Worm (Caenorhabditis elegans): ENCODE results near the gene ssq-1.
"Not testable (repeated sequence)": the region's sequence is repeated elsewhere in the genome, so short reads cannot be mapped to it uniquely, and the experiment has no call there.

The ssq-1 gene

DNA sequence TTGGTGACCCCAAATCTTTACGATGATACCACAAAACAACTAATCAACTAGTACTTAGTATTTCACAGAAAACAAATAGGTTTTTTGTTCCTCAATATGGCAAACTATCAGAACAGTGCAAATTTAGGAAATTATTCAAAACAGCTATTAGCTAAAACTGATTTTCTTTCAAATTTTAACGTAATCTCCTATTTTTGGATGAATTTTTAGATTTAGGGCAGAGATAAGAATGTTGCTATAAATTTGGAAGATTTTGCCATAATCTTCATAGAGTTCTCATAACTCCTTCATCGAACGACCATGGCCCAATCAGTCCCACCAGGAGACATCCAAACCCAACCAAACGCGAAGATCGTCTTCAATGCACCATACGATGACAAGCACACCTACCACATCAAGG lies 15.0 kb upstream of the ssq-1 start, which contains the start of gene msp-10:
Gene msp-10 (plus strand): TSS at position 301 of the 400 bp plus-strand sequence.
- not testable (repeated sequence) for TF ChIP-seq ama-1 (optimal IDR thresholded peaks at IDR 0.05); egl-5 (tag; optimal IDR thresholded peaks at IDR 0.05); tbx-2 (tag; optimal IDR thresholded peaks at IDR 0.05)

DNA sequence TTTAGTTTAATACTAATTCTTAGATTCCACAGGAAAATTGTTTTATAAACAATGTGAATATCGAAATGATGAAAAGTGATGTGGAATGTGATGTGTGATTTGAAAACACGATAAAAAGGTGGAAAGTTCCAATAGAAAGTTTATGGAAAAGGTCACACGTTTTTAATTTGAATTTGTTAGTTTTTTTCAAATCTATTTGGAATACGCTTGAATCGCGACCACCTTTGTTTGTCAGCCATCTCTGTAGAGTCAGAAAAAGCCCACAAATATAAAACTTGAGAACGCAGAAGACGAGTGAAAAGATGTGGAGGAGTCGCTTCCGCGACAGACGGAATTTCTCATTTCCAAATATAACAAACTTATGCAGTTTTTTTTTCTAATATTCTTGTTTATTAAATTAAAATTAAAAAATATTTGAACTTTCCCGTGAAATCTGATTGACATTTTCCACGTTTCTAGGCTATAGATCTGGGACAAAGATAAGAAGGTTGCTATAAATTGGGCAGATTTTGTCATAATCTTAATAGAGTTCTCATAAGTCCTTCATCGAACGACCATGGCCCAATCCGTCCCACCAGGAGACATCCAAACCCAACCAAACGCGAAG lies 11.3 kb upstream of the ssq-1 start, which contains the start of the genes kin-24 and msp-56:
Gene kin-24 (minus strand): TSS at position 101 of the 607 bp plus-strand sequence.
Gene msp-56 (plus strand): TSS at position 557 of the 607 bp plus-strand sequence.
- TF ChIP-seq snpc-4 (tag; optimal IDR thresholded peaks at IDR 0.05) (no peak), unc-62 (GFP tag; optimal IDR thresholded peaks at IDR 0.05) (no peak), ama-1 (optimal IDR thresholded peaks at IDR 0.05) (no peak)

ce11 chrIV:9842071-9842470 lies 10.3 kb upstream of the ssq-1 start, which contains the start of gene K07F5.17:
K07F5.17 (plus strand) TSS chrIV:9842371.
- TF ChIP-seq lin-15B (tag; optimal IDR thresholded peaks at IDR 0.05), result no peak
- no peak for TF ChIP-seq nhr-11 (tag; optimal IDR thresholded peaks at IDR 0.05)
- TF ChIP-seq aly-2 (tag; optimal IDR thresholded peaks at IDR 0.05), result no peak
- TF ChIP-seq nhr-76 (tag; optimal IDR thresholded peaks at IDR 0.05), result no peak
- no peak for TF ChIP-seq nfya-1 (tag; optimal IDR thresholded peaks at IDR 0.05; ENCODE audit: insufficient read depth)
- TF ChIP-seq nhr-28 (tag; optimal IDR thresholded peaks at IDR 0.05), result no peak
- no peak for TF ChIP-seq R02D3.7 (tag; optimal IDR thresholded peaks at IDR 0.05)
- no peak for TF ChIP-seq fkh-10 (GFP tag; optimal IDR thresholded peaks at IDR 0.05)
- TF ChIP-seq ceh-28 (tag; optimal IDR thresholded peaks at IDR 0.05), result no peak

- no peak for TF ChIP-seq egl-5 (tag; optimal IDR thresholded peaks at IDR 0.05)
- TF ChIP-seq ceh-9 (tag; optimal IDR thresholded peaks at IDR 0.05), result no peak
- no peak for TF ChIP-seq aly-2 (tag; optimal IDR thresholded peaks at IDR 0.05)
- TF ChIP-seq daf-12 (tag; optimal IDR thresholded peaks at IDR 0.05), result no peak
- TF ChIP-seq fkh-2 (tag; optimal IDR thresholded peaks at IDR 0.05), result no peak
- no peak for TF ChIP-seq lin-15B (tag; optimal IDR thresholded peaks at IDR 0.05)
- no peak for TF ChIP-seq ceh-28 (tag; optimal IDR thresholded peaks at IDR 0.05)
- TF ChIP-seq ceh-82 (tag; optimal IDR thresholded peaks at IDR 0.05), result no peak
- no peak for TF ChIP-seq hmg-11 (tag; optimal IDR thresholded peaks at IDR 0.05)
- TF ChIP-seq skn-1 (tag; optimal IDR thresholded peaks at IDR 0.05), result no peak
- TF ChIP-seq R02D3.7 (tag; optimal IDR thresholded peaks at IDR 0.05), result no peak
- TF ChIP-seq nhr-23 (tag; optimal IDR thresholded peaks at IDR 0.05), result no peak
- TF ChIP-seq elt-2 (tag; optimal IDR thresholded peaks at IDR 0.05), result no peak
- TF ChIP-seq elt-3 (tag; optimal IDR thresholded peaks at IDR 0.05), result no peak
- no peak for TF ChIP-seq ZK546.5 (tag; optimal IDR thresholded peaks at IDR 0.05)
- TF ChIP-seq elt-1 (tag; optimal IDR thresholded peaks at IDR 0.05), result no peak
- no peak for TF ChIP-seq fos-1 (tag; optimal IDR thresholded peaks at IDR 0.05)
- no peak for TF ChIP-seq nhr-28 (tag; optimal IDR thresholded peaks at IDR 0.05)
- no peak for TF ChIP-seq mdl-1 (tag; optimal IDR thresholded peaks at IDR 0.05)
- no peak for TF ChIP-seq snpc-4 (tag; optimal IDR thresholded peaks at IDR 0.05)
Observed at ce11 chrIV:9843760-9844159, 8.6 kb upstream of the ssq-1 start, which contains the start of gene nspd-2. nspd-2 (plus strand) TSS chrIV:9844060.

DNA sequence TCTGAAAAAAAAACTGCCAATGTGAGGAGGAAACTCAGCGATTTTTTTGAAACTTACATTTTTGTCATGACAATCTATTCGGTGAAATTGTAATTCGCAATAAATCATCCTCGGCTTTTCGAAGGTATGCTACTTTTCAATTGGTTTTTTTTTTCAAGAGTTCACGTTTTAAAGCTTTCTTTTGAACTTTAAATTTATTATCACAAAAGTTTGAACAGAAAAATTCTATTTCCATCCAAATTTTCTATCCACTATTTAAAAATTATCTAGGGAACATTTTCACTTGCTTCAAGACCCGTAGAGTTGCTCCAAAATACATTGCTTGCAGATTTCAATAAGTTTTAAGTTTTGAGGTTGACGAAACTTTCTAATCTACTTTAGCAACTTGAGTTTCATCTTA lies 5.8 kb upstream of the ssq-1 start, which contains the start of gene K07F5.6:
Gene K07F5.6 (minus strand): TSS at position 101 of the 400 bp plus-strand sequence.
- TF ChIP-seq nhr-28 (tag; optimal IDR thresholded peaks at IDR 0.05) (no peak), R02D3.7 (tag; optimal IDR thresholded peaks at IDR 0.05) (no peak), daf-12 (tag; optimal IDR thresholded peaks at IDR 0.05) (no peak), fkh-2 (tag; optimal IDR thresholded peaks at IDR 0.05) (no peak), fos-1 (tag; optimal IDR thresholded peaks at IDR 0.05) (no peak), nhr-12 (tag; optimal IDR thresholded peaks at IDR 0.05) (no peak), ama-1 (optimal IDR thresholded peaks at IDR 0.05) (no peak), nfya-1 (tag; optimal IDR thresholded peaks at IDR 0.05; ENCODE audit: insufficient read depth) (no peak), mdl-1 (tag; optimal IDR thresholded peaks at IDR 0.05) (no peak), unc-62 (GFP tag; optimal IDR thresholded peaks at IDR 0.05) (no peak), ztf-4 (tag; optimal IDR thresholded peaks at IDR 0.05) (no peak), ztf-11 (tag; optimal IDR thresholded peaks at IDR 0.05) (no peak), nhr-11 (tag; optimal IDR thresholded peaks at IDR 0.05) (no peak), unc-39 (tag; optimal IDR thresholded peaks at IDR 0.05) (no peak), elt-1 (tag; optimal IDR thresholded peaks at IDR 0.05) (no peak)

DNA sequence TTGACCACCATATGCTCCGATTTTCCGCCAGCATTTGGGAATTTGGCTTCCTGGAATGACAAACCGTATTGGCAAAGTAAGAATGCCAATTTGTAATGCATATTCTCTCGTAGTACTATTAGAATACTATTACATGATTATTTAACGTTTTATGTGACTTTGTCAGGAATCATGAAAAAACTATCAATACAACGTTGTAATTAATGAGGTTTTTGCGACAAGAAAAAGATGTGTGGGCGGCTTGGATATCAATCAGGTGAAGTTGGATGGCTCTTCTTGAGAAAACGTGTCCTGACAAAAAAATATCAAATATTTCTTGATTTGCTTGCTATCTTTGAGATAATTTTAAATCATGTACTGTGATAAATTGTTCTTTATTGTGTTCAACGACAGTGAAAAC lies 4.3 kb upstream of the ssq-1 start, which contains the start of gene K07F5.7:
Gene K07F5.7 (minus strand): TSS at position 101 of the 400 bp plus-strand sequence.
- TF ChIP-seq mml-1 (tag; optimal IDR thresholded peaks at IDR 0.05), result no peak
- no peak for TF ChIP-seq ztf-11 (tag; optimal IDR thresholded peaks at IDR 0.05)
